Worm (Caenorhabditis elegans) whole organism, L1 larva: ENCODE results near the gene eif-2A.

Source experiments
- F16B12.6 ChIP-seq: fragments of 150-350 bp; optimal IDR thresholded peaks from 2 replicates; lab custom pipeline; 2014; ENCODE audit warnings: missing biosample characterization, missing genetic modification characterization
- Y116A8C.19 ChIP-seq: sonication (generic microtip); optimal IDR thresholded peaks from 2 replicates; lab custom pipeline; 2016; ENCODE audit warnings: missing compliant biosample characterization, missing genetic modification characterization, borderline replicate concordance
- aly-2 ChIP-seq: fragments of 150-350 bp; optimal IDR thresholded peaks from 2 replicates; lab custom pipeline; 2014; ENCODE audit warnings: missing biosample characterization, missing genetic modification characterization
- ama-1 ChIP-seq: fragments of 150-350 bp; optimal IDR thresholded peaks from 2 replicates; lab custom pipeline; 2014
- blmp-1 ChIP-seq: fragments of 150-350 bp; optimal IDR thresholded peaks from 2 replicates; lab custom pipeline; 2014; ENCODE audit warnings: missing biosample characterization, missing genetic modification characterization
- ceh-63 ChIP-seq: fragments of 200-800 bp; sonication (Bioruptor generic); optimal IDR thresholded peaks from 2 replicates; lab custom pipeline; 2018; ENCODE audit warnings: mild to moderate bottlenecking, missing genetic modification characterization, missing compliant biosample characterization
- ceh-8 ChIP-seq: fragments of 200-800 bp; sonication (Bioruptor generic); optimal IDR thresholded peaks from 2 replicates; lab custom pipeline; 2018; ENCODE audit warnings: mild to moderate bottlenecking, missing genetic modification characterization, moderate library complexity, missing compliant biosample characterization
- ceh-82 ChIP-seq, 3 experiments: fragments of 150-350 bp in 1 of 3; sonication (generic microtip) in 2 of 3; optimal IDR thresholded peaks; 2 replicates each; lab custom pipeline; 2014 to 2017; ENCODE audit warnings: missing biosample characterization in 3 of 3, missing genetic modification characterization in 3 of 3
- ceh-88 ChIP-seq: fragments of 200-800 bp; sonication (Bioruptor generic); IDR thresholded peaks from 2 replicates; pipeline ENCODE4 v1.3.6; 2022; ENCODE audit warnings: missing genetic modification characterization, missing compliant biosample characterization
- dpl-1 ChIP-seq, 3 experiments: fragments of 150-350 bp in 2 of 3; sonication (generic microtip) in 1 of 3; optimal IDR thresholded peaks; 2 replicates each; lab custom pipeline; 2014 to 2017; ENCODE audit warnings: missing biosample characterization in 3 of 3, missing genetic modification characterization in 3 of 3, missing genetic modification reagents in 3 of 3
- dsc-1 ChIP-seq: sonication (generic microtip); optimal IDR thresholded peaks from 2 replicates; lab custom pipeline; 2016; ENCODE audit warnings: mild to moderate bottlenecking, missing genetic modification characterization, missing compliant biosample characterization
- efl-1 ChIP-seq, 4 experiments: fragments of 150-350 bp; optimal IDR thresholded peaks in 3 of 4; peaks in 1 of 4; 1 replicate in 1 of 4; 2 replicates in 3 of 4; lab custom pipeline; 2014; ENCODE audit warnings: missing biosample characterization in 2 of 4, missing genetic modification characterization in 2 of 4, missing genetic modification reagents in 2 of 4
- egl-27 ChIP-seq, 2 experiments: fragments of 150-350 bp in 1 of 2; sonication (generic microtip); optimal IDR thresholded peaks; 3 replicates each; lab custom pipeline; 2017 to 2018; ENCODE audit warnings: missing biosample characterization in 2 of 2, missing genetic modification characterization in 2 of 2, missing genetic modification reagents in 2 of 2
- elt-2 ChIP-seq: sonication (generic microtip); optimal IDR thresholded peaks from 2 replicates; lab custom pipeline; 2016; ENCODE audit warnings: missing genetic modification characterization, mild to moderate bottlenecking, inconsistent platforms, missing compliant biosample characterization, missing genetic modification reagents
- elt-3 ChIP-seq, 6 experiments: fragments of 150-350 bp in 1 of 6; sonication (generic microtip); optimal IDR thresholded peaks; 2 replicates each; lab custom pipeline; 2017 to 2018; ENCODE audit warnings: missing biosample characterization in 6 of 6, missing genetic modification characterization in 6 of 6, inconsistent platforms in 1 of 6
- fkh-8 ChIP-seq: sonication (generic microtip); optimal IDR thresholded peaks from 2 replicates; lab custom pipeline; 2016; ENCODE audit warnings: mild to moderate bottlenecking, missing genetic modification characterization, missing compliant biosample characterization
- grh-1 ChIP-seq: fragments of 200-800 bp; sonication (Bioruptor generic); IDR thresholded peaks from 2 replicates; pipeline ENCODE4 v1.3.6; 2022; ENCODE audit warnings: missing genetic modification reagents, missing genetic modification characterization, missing compliant biosample characterization
- hlh-17 ChIP-seq: fragments of 200-800 bp; sonication (Bioruptor generic); optimal IDR thresholded peaks from 2 replicates; lab custom pipeline; 2018; ENCODE audit warnings: missing genetic modification characterization, mild to moderate bottlenecking, missing compliant biosample characterization, moderate library complexity, borderline replicate concordance
- hlh-4 ChIP-seq: sonication (generic microtip); optimal IDR thresholded peaks from 2 replicates; lab custom pipeline; 2016; ENCODE audit warnings: mild to moderate bottlenecking, missing genetic modification characterization, missing compliant biosample characterization
- irx-1 ChIP-seq: sonication (generic microtip); optimal IDR thresholded peaks from 2 replicates; lab custom pipeline; 2016; ENCODE audit warnings: missing genetic modification characterization, missing compliant biosample characterization
- isw-1 ChIP-seq: fragments of 200-800 bp; sonication (Bioruptor generic); IDR thresholded peaks from 2 replicates; pipeline ENCODE4 v1.3.6; 2022; ENCODE audit warnings: missing genetic modification characterization, missing compliant biosample characterization
- lin-14 ChIP-seq: fragments of 200-800 bp; sonication (Bioruptor generic); optimal IDR thresholded peaks from 2 replicates; lab custom pipeline; 2018; ENCODE audit warnings: mild to moderate bottlenecking, missing genetic modification characterization, moderate library complexity, missing compliant biosample characterization
- lin-15B ChIP-seq: fragments of 150-350 bp; sonication (generic microtip); optimal IDR thresholded peaks from 3 replicates; lab custom pipeline; 2014; ENCODE audit warnings: missing biosample characterization, missing genetic modification characterization
- lin-35 ChIP-seq, 2 experiments: fragments of 150-350 bp; optimal IDR thresholded peaks; 2 replicates each; lab custom pipeline; 2014; ENCODE audit warnings: missing biosample characterization in 2 of 2, missing genetic modification characterization in 2 of 2, missing genetic modification reagents in 2 of 2
- lin-39 ChIP-seq: fragments of 150-350 bp; optimal IDR thresholded peaks from 2 replicates; lab custom pipeline; 2014; ENCODE audit warnings: missing biosample characterization, missing genetic modification reagents, missing genetic modification characterization
- lsy-2 ChIP-seq, 2 experiments: fragments of 150-350 bp; optimal IDR thresholded peaks; 2 replicates each; lab custom pipeline; 2014; ENCODE audit warnings: missing biosample characterization in 2 of 2, missing genetic modification characterization in 2 of 2
- mdl-1 ChIP-seq, 2 experiments: fragments of 150-350 bp; optimal IDR thresholded peaks; 2 replicates each; lab custom pipeline; 2014 to 2017; ENCODE audit warnings: missing biosample characterization in 2 of 2, missing genetic modification characterization in 2 of 2, inconsistent platforms in 1 of 2
- mep-1 ChIP-seq: fragments of 150-350 bp; optimal IDR thresholded peaks from 2 replicates; lab custom pipeline; 2014; ENCODE audit warnings: missing biosample characterization, missing genetic modification characterization
- nhr-11 ChIP-seq: fragments of 150-350 bp; optimal IDR thresholded peaks from 2 replicates; lab custom pipeline; 2014; ENCODE audit warnings: missing biosample characterization, missing genetic modification characterization
- nhr-19 ChIP-seq: fragments of 200-800 bp; sonication (Bioruptor generic); conservative IDR thresholded peaks from 2 replicates; pipeline ENCODE4 v1.3.6; 2022; ENCODE audit warnings: missing genetic modification characterization, missing compliant biosample characterization
- nhr-20 ChIP-seq: sonication (generic microtip); optimal IDR thresholded peaks from 2 replicates; lab custom pipeline; 2016; ENCODE audit warnings: mild to moderate bottlenecking, missing genetic modification characterization, missing compliant biosample characterization
- nhr-237 ChIP-seq: fragments of 150-350 bp; optimal IDR thresholded peaks from 2 replicates; lab custom pipeline; 2014; ENCODE audit warnings: missing biosample characterization, missing genetic modification characterization
- nhr-47 ChIP-seq: sonication (generic microtip); optimal IDR thresholded peaks from 2 replicates; lab custom pipeline; 2016; ENCODE audit warnings: mild to moderate bottlenecking, missing genetic modification characterization, moderate library complexity, missing compliant biosample characterization
- nhr-71 ChIP-seq: sonication (generic microtip); optimal IDR thresholded peaks from 2 replicates; lab custom pipeline; 2016; ENCODE audit warnings: mild to moderate bottlenecking, missing genetic modification characterization, moderate library complexity, missing compliant biosample characterization
- nhr-90 ChIP-seq: sonication (generic microtip); optimal IDR thresholded peaks from 2 replicates; lab custom pipeline; 2016; ENCODE audit warnings: mild to moderate bottlenecking, missing genetic modification characterization, missing compliant biosample characterization; ENCODE audit not compliant: poor library complexity
- pag-3 ChIP-seq: sonication (generic microtip); optimal IDR thresholded peaks from 2 replicates; lab custom pipeline; 2017; ENCODE audit warnings: missing genetic modification characterization, mild to moderate bottlenecking, missing compliant biosample characterization, antibody characterized with exemption, borderline replicate concordance; ENCODE audit not compliant: insufficient read depth
- rnt-1 ChIP-seq: sonication (generic microtip); optimal IDR thresholded peaks from 2 replicates; lab custom pipeline; 2016; ENCODE audit warnings: mild to moderate bottlenecking, missing genetic modification characterization, moderate library complexity, missing compliant biosample characterization
- snu-23 ChIP-seq: sonication (generic microtip); optimal IDR thresholded peaks from 2 replicates; lab custom pipeline; 2016; ENCODE audit warnings: missing genetic modification characterization, missing compliant biosample characterization
- swsn-7 ChIP-seq: sonication (generic microtip); optimal IDR thresholded peaks from 2 replicates; lab custom pipeline; 2016; ENCODE audit warnings: missing genetic modification characterization, missing compliant biosample characterization
- unc-130 ChIP-seq: fragments of 150-350 bp; optimal IDR thresholded peaks from 2 replicates; lab custom pipeline; 2017; ENCODE audit warnings: missing biosample characterization, missing genetic modification characterization, inconsistent platforms
- unc-86 ChIP-seq: sonication (generic microtip); optimal IDR thresholded peaks from 2 replicates; lab custom pipeline; 2016; ENCODE audit warnings: missing genetic modification characterization, missing compliant biosample characterization
- vab-15 ChIP-seq: sonication (generic microtip); optimal IDR thresholded peaks from 2 replicates; lab custom pipeline; 2017; ENCODE audit warnings: missing genotype, mild to moderate bottlenecking, missing genetic modification characterization, missing compliant biosample characterization
- zag-1 ChIP-seq: fragments of 150-350 bp; optimal IDR thresholded peaks from 2 replicates; lab custom pipeline; 2014; ENCODE audit warnings: missing biosample characterization, missing genetic modification characterization
- ztf-11 ChIP-seq, 2 experiments: sonication (generic microtip); optimal IDR thresholded peaks; 2 replicates each; lab custom pipeline; 2016 to 2017; ENCODE audit warnings: missing genetic modification characterization in 2 of 2, missing biosample characterization in 1 of 2, missing compliant biosample characterization in 1 of 2

eif-2A gene

DNA sequence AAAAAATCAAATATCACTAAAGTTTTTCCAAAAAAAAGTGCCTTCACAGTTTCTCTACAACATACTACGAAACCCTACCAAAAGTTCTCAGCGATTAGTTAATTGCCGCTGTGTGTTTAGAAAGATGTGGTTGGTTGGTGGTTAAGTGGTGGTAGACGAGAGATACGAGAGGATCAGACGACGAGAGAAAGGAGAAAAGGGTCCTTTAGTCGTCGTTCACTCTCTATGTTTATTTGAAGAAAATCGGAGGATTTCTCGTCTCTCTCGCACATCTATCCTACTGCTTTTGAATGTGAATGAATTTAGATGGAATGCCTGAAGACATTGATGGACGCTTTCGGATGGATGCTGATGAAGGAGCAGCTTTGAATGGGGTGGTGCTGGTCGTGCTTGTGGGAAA is 45.8 kb upstream of the eif-2A start:
- TF ChIP-seq blmp-1 (tag; lab: Kevin White, UChicago) = peak; percentile 52
- TF ChIP-seq vab-15 (tag; lab: Kevin White, UChicago) = no peak
- no peak for TF ChIP-seq unc-130 (tag; lab: Kevin White, UChicago)
- no peak for TF ChIP-seq unc-86 (tag; lab: Kevin White, UChicago)
- TF ChIP-seq grh-1 = no peak
- TF ChIP-seq ceh-63 (GFP tag; lab: Kevin White, UChicago) = no peak
- peak; percentile 9 for TF ChIP-seq nhr-71
- TF ChIP-seq lin-15B (tag; lab: Kevin White, UChicago) = no peak
- TF ChIP-seq lin-14 = peak; percentile 70
- no peak for TF ChIP-seq egl-27 (tag; optimal IDR thresholded peaks at IDR 0.05; lab: Kevin White, UChicago)
- no peak for TF ChIP-seq aly-2 (tag; lab: Kevin White, UChicago)
- TF ChIP-seq nhr-47 = no peak
- no peak for TF ChIP-seq nhr-20 (tag; lab: Kevin White, UChicago)
- TF ChIP-seq rnt-1 (tag; lab: Kevin White, UChicago) = peak; percentile 34
- TF ChIP-seq lin-39 (tag; lab: Kevin White, UChicago) = no peak
- no peak for TF ChIP-seq hlh-17
- peak; percentile 11 for TF ChIP-seq dsc-1 (tag; lab: Kevin White, UChicago)
- no peak for TF ChIP-seq mdl-1 (tag; optimal IDR thresholded peaks at IDR 0.05; lab: Kevin White, UChicago)
- TF ChIP-seq mep-1 (tag; lab: Kevin White, UChicago) = peak; percentile 40
- no peak for TF ChIP-seq ceh-8 (GFP tag; lab: Kevin White, UChicago)
- TF ChIP-seq lin-35 (GFP tag; optimal IDR thresholded peaks at IDR 0.05; lab: Kevin White, UChicago) = peak in 1 of 2 experiments; percentile 14
- TF ChIP-seq nhr-11 = no peak
- TF ChIP-seq dpl-1 (GFP tag; optimal IDR thresholded peaks at IDR 0.05; lab: Kevin White, UChicago) = peak in 1 of 3 experiments; percentile 10
- TF ChIP-seq elt-3 (tag; optimal IDR thresholded peaks at IDR 0.05; lab: Kevin White, UChicago) = no peak
- no peak for TF ChIP-seq ceh-82 (tag; optimal IDR thresholded peaks at IDR 0.05; lab: Kevin White, UChicago)
- TF ChIP-seq nhr-19 = no peak
- TF ChIP-seq efl-1 (optimal IDR thresholded peaks at IDR 0.05; lab: Kevin White, UChicago) = peak; percentile 11 to 14
- peak in 1 of 2 experiments; percentile 88 for TF ChIP-seq efl-1 (GFP tag; optimal IDR thresholded peaks at IDR 0.05 in 1 of 2; lab: Kevin White, UChicago)
- TF ChIP-seq, all 84 proteins: peak for 9

DNA sequence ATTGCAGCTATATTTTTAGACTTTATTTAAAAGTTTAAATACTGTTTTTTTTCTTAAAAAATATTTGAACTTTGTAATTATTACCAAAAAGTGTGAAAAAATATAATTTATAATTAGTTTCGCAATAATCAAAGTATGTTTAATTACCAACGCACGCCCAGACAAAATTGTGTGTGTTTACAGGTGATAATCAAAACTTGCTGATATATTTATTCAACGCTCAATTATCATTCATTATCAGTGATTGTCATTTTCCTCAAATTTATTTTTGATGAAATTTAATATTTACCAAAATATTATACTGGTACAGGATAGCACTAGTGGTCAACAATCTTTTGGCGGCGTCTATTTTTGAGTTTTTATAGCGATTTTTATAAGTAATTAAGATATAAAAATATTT is 43.6 kb upstream of the eif-2A start:
- TF ChIP-seq hlh-4 (tag; lab: Kevin White, UChicago) (no peak), elt-2 (tag; lab: Kevin White, UChicago) (peak; percentile 8)
- TF ChIP-seq, all 84 proteins: peak for 1

DNA sequence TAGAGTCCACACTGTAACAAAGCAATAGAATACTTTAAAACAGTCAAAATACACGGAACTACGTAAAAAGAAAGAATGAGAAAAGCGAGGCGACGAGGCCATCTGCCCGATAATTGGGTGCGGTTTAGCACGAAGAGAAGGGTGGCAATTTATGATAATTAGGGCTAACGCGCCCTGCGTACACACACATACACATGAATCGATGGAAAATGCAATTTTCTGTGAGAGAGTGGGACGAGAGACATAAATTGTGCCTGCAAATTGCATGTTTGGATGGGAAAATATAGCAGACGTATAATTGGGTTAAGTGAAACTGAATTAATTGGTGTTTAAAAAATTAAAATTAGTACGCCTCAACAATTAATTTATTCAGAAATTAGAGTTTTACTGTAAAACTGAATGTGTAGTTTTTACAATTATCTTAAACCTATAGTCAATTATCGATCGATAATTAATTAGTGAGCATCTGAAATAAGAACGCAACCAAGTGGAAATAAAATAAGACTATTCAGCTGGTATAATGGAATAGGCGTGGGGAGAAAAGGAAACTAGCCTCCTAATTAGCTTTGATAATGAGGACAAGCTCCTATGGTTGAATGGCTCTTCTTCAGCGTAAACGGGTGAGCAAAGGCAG is 42.9 kb upstream of the eif-2A start:
- TF ChIP-seq rnt-1 (tag; lab: Kevin White, UChicago) = no peak
- TF ChIP-seq Y116A8C.19 (tag; lab: Kevin White, UChicago) = no peak
- no peak for TF ChIP-seq F16B12.6
- TF ChIP-seq lin-15B (tag; lab: Kevin White, UChicago) = no peak
- no peak for TF ChIP-seq lin-39 (tag; lab: Kevin White, UChicago)
- TF ChIP-seq pag-3 (tag; lab: Kevin White, UChicago) = no peak
- TF ChIP-seq ceh-8 (GFP tag; lab: Kevin White, UChicago) = peak; percentile 38
- TF ChIP-seq irx-1 (tag; lab: Kevin White, UChicago) = no peak
- no peak for TF ChIP-seq nhr-237
- TF ChIP-seq zag-1 (tag; lab: Kevin White, UChicago) = no peak
- no peak for TF ChIP-seq ama-1 (lab: Kevin White, UChicago)
- TF ChIP-seq isw-1 = no peak
- peak; percentile 9 for TF ChIP-seq dsc-1 (tag; lab: Kevin White, UChicago)
- TF ChIP-seq fkh-8 (tag; lab: Kevin White, UChicago) = no peak
- TF ChIP-seq blmp-1 (tag; lab: Kevin White, UChicago) = peak; percentile 38
- no peak for TF ChIP-seq nhr-90 (tag; lab: Kevin White, UChicago)
- TF ChIP-seq hlh-17 = no peak
- peak; percentile 13 for TF ChIP-seq swsn-7
- TF ChIP-seq vab-15 (tag; lab: Kevin White, UChicago) = no peak
- no peak for TF ChIP-seq lin-35 (GFP tag; optimal IDR thresholded peaks at IDR 0.05; lab: Kevin White, UChicago)
- peak; percentile 26 for TF ChIP-seq mep-1 (tag; lab: Kevin White, UChicago)
- peak; percentile 10 for TF ChIP-seq snu-23 (GFP tag; lab: Kevin White, UChicago)
- peak; percentile 68 for TF ChIP-seq lin-14
- TF ChIP-seq ceh-82 (tag; optimal IDR thresholded peaks at IDR 0.05; lab: Kevin White, UChicago) = no peak
- no peak for TF ChIP-seq elt-3 (tag; optimal IDR thresholded peaks at IDR 0.05; lab: Kevin White, UChicago)
- TF ChIP-seq lsy-2 (tag; optimal IDR thresholded peaks at IDR 0.05; lab: Kevin White, UChicago) = peak in 1 of 2 experiments; percentile 9
- TF ChIP-seq nhr-47 = peak; percentile 13
- no peak for TF ChIP-seq ceh-88 (GFP tag; lab: Robert Waterston, UW)
- TF ChIP-seq ztf-11 (tag; optimal IDR thresholded peaks at IDR 0.05; lab: Kevin White, UChicago) = peak in 1 of 2 experiments; percentile 15
